Worm (Caenorhabditis elegans): Measurements from ENCODE around the gene srw-3.

The srw-3 gene

ce11 chrV:7734909-7735308 lies 29.5 kb downstream of the srw-3 start, which contains the start of gene clic-1:
clic-1 (minus strand) TSS chrV:7734911.
- TF ChIP-seq madf-8 (GFP tag; conservative IDR thresholded peaks at IDR 0.05) (no peak), ceh-27 (GFP tag; optimal IDR thresholded peaks at IDR 0.05) (peak; percentile 24), snpc-3.4 (tag; optimal IDR thresholded peaks at IDR 0.05) (no peak), lsy-27 (tag; optimal IDR thresholded peaks at IDR 0.05; ENCODE audit: borderline replicate concordance, insufficient read depth) (no peak), hmg-1.2 (GFP tag; IDR thresholded peaks at IDR 0.05) (peak; percentile 14; the same call in 1 of the 2 replicates), let-607 (tag; optimal IDR thresholded peaks at IDR 0.05) (peak; percentile 79 to 82), ccch-3 (GFP tag; optimal IDR thresholded peaks at IDR 0.05) (no peak), F33H1.4 (GFP tag; IDR thresholded peaks at IDR 0.05) (peak; percentile 14; the same call in 1 of the 2 replicates), dpl-1 (GFP tag; optimal IDR thresholded peaks at IDR 0.05) (peak; percentile 62), egl-44 (GFP tag; IDR thresholded peaks at IDR 0.05) (no peak), F23B12.7 (tag; optimal IDR thresholded peaks at IDR 0.05; ENCODE audit: insufficient read depth) (peak; percentile 25), ztf-18 (tag; optimal IDR thresholded peaks at IDR 0.05) (no peak), F49E8.2 (tag; optimal IDR thresholded peaks at IDR 0.05; ENCODE audit: insufficient read depth) (no peak), akir-1 (GFP tag; optimal IDR thresholded peaks at IDR 0.05) (no peak), ceh-79 (tag; optimal IDR thresholded peaks at IDR 0.05) (no peak), mcd-1 (GFP tag; IDR thresholded peaks at IDR 0.05) (0 out of 2 replicates have a peak, but pooled peaks have one; percentile 32), cebp-1 (GFP tag; IDR thresholded peaks at IDR 0.05) (peak; percentile 69), cebp-1 (tag; optimal IDR thresholded peaks at IDR 0.05) (peak; percentile 94), attf-5 (GFP tag; optimal IDR thresholded peaks at IDR 0.05) (peak; percentile 16), lin-35 (GFP tag; optimal IDR thresholded peaks at IDR 0.05) (peak in 1 of 3 experiments; percentile 86), lin-54 (GFP tag; optimal IDR thresholded peaks at IDR 0.05) (peak; percentile 91), madf-3 (GFP tag; IDR thresholded peaks at IDR 0.05) (peak; percentile 98), F22D6.2 (tag; optimal IDR thresholded peaks at IDR 0.05) (no peak), efl-1 (GFP tag; optimal IDR thresholded peaks at IDR 0.05) (peak; percentile 82)

- TF ChIP-seq ztf-6 (GFP tag; IDR thresholded peaks at IDR 0.05), result no peak
- no peak for TF ChIP-seq ztf-25 (GFP tag; IDR thresholded peaks at IDR 0.05)
- no peak for TF ChIP-seq bed-1 (GFP tag; IDR thresholded peaks at IDR 0.05)
- no peak for TF ChIP-seq F37B4.10 (GFP tag; IDR thresholded peaks at IDR 0.05)
- TF ChIP-seq cebp-1 (GFP tag; IDR thresholded peaks at IDR 0.05), result no peak
- TF ChIP-seq cebp-1 (tag; optimal IDR thresholded peaks at IDR 0.05), result no peak
- no peak for TF ChIP-seq F10E7.11 (tag; optimal IDR thresholded peaks at IDR 0.05)
- TF ChIP-seq rpc-1 (optimal IDR thresholded peaks at IDR 0.05), result no peak
- TF ChIP-seq rpc-1 (tag; optimal IDR thresholded peaks at IDR 0.05), result no peak
- TF ChIP-seq rcor-1 (GFP tag; IDR thresholded peaks at IDR 0.05), result no peak
- no peak for TF ChIP-seq nhr-90 (tag; optimal IDR thresholded peaks at IDR 0.05)
- no peak for TF ChIP-seq B0035.1 (tag; optimal IDR thresholded peaks at IDR 0.05)
- TF ChIP-seq B0336.3 (GFP tag; IDR thresholded peaks at IDR 0.05), result no peak
- TF ChIP-seq F52B5.7 (tag; optimal IDR thresholded peaks at IDR 0.05), result no peak
- no peak for TF ChIP-seq ccch-3 (GFP tag; optimal IDR thresholded peaks at IDR 0.05)
- TF ChIP-seq nfya-1 (tag; optimal IDR thresholded peaks at IDR 0.05; ENCODE audit: borderline replicate concordance, insufficient read depth), result no peak
- no peak for TF ChIP-seq ztf-18 (tag; optimal IDR thresholded peaks at IDR 0.05)
- no peak for TF ChIP-seq egl-44 (GFP tag; IDR thresholded peaks at IDR 0.05)
- no peak for TF ChIP-seq hlh-12 (tag; optimal IDR thresholded peaks at IDR 0.05)
- TF ChIP-seq madf-6 (GFP tag; IDR thresholded peaks at IDR 0.05), result no peak
- TF ChIP-seq mel-28 (tag; optimal IDR thresholded peaks at IDR 0.05; ENCODE audit: borderline replicate concordance), result no peak
- TF ChIP-seq madf-8 (GFP tag; conservative IDR thresholded peaks at IDR 0.05), result no peak
Measured at ce11 chrV:7735319-7735718, 29.9 kb downstream of the srw-3 start, which contains the start of gene srr-10. srr-10 (plus strand) TSS chrV:7735619.

Measured in whole organism, young adult.